Worm (Caenorhabditis elegans) whole organism, young adult: ENCODE results near the gene cut-3.

Experiments
- dpl-1 ChIP-seq: fragments of 150-350 bp; optimal IDR thresholded peaks from 2 replicates; lab custom pipeline; 2014; ENCODE audit warnings: missing biosample characterization, missing genetic modification reagents, missing genetic modification characterization
- egrh-3 ChIP-seq: fragments of 200-800 bp; sonication (Bioruptor generic); IDR thresholded peaks from 2 replicates; pipeline ENCODE4 v1.3.6; 2022; ENCODE audit warnings: missing genetic modification reagents, missing genetic modification characterization, missing compliant biosample characterization
- him-1 ChIP-seq: sonication (generic microtip); optimal IDR thresholded peaks from 2 replicates; lab custom pipeline; 2016; ENCODE audit warnings: missing genotype, missing genetic modification reagents, missing genetic modification characterization, missing compliant biosample characterization
- lir-1 ChIP-seq: fragments of 200-800 bp; sonication (Bioruptor generic); conservative IDR thresholded peaks from 2 replicates; pipeline ENCODE4 v1.3.6; 2022; ENCODE audit warnings: missing genetic modification reagents, missing genetic modification characterization, missing compliant biosample characterization
- mcd-1 ChIP-seq: fragments of 200-800 bp; sonication (Bioruptor generic); IDR thresholded peaks from 2 replicates; pipeline ENCODE4 v1.3.6; 2022; ENCODE audit warnings: missing genetic modification reagents, missing genetic modification characterization, missing compliant biosample characterization
- nhr-90 ChIP-seq: sonication (generic microtip); optimal IDR thresholded peaks from 2 replicates; lab custom pipeline; 2016; ENCODE audit warnings: missing genotype, mild to moderate bottlenecking, missing genetic modification characterization, missing compliant biosample characterization
- rec-8 ChIP-seq, 2 experiments: sonication (generic microtip); optimal IDR thresholded peaks; 2 replicates each; lab custom pipeline; 2016; ENCODE audit warnings: mild to moderate bottlenecking in 2 of 2, missing genetic modification characterization in 2 of 2, missing genetic modification reagents in 2 of 2, missing genotype in 2 of 2, missing biosample characterization in 1 of 2, missing compliant biosample characterization in 1 of 2, moderate library complexity in 1 of 2

DNA sequence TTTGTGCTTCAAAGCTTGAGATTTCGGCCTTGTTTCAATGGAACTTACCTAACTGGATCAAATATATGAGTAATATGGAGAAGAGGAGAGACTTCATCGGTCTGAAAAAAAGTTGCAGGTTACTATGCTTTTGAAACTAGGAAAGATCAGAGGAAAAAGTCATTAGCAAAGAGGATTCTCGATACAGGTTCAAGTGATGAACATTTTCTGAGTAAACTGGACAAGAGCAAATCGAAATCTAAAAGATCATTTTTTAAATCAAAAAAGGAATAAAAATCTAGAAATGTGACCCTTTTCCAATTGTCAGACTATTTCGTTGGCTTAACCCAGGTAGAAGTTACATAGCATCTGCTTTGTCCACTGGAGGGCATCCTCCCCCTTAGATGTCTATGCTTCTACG lies 41.9 kb downstream of the cut-3 start, which contains the start of gene skpo-1:
- no peak for TF ChIP-seq lir-1
- no peak for TF ChIP-seq rec-8 (tag; optimal IDR thresholded peaks at IDR 0.05; lab: Kevin White, UChicago)
- TF ChIP-seq egrh-3 (GFP tag; lab: Robert Waterston, UW) = no peak
- TF ChIP-seq nhr-90 = no peak
- no peak for TF ChIP-seq him-1 (tag; lab: Kevin White, UChicago)
- TF ChIP-seq dpl-1 (GFP tag; lab: Kevin White, UChicago) = no peak
- no peak for TF ChIP-seq mcd-1
